Fruit fly (Drosophila melanogaster) whole organism, wandering third instar larva: ENCODE data around the gene mkg-p.
A peak's percentile ranks its signal among the peaks of the same experiment; 100 is the strongest.

Source experiments
- CG32264 ChIP-seq: fragments of 200-800 bp; sonication (Bioruptor generic); optimal IDR thresholded peaks from 2 replicates; lab custom pipeline; 2016; ENCODE audit warnings: missing biosample characterization, missing genetic modification characterization
- CG9705 ChIP-seq: fragments of 200-800 bp; sonication (Bioruptor generic); optimal IDR thresholded peaks from 2 replicates; lab custom pipeline; 2018; ENCODE audit warnings: missing biosample characterization, mild to moderate bottlenecking, missing genetic modification characterization
- Dfd ChIP-seq: fragments of >200 bp; optimal IDR thresholded peaks from 2 replicates; lab custom pipeline; 2017; ENCODE audit warnings: missing biosample characterization, missing genetic modification characterization
- Dif ChIP-seq: fragments of 200-275, 200-300 bp; sonication (Bioruptor generic); optimal IDR thresholded peaks from 2 replicates; lab custom pipeline; 2018; ENCODE audit warnings: missing biosample characterization, missing genetic modification characterization; ENCODE audit not compliant: partially characterized antibody
- HLH106 ChIP-seq: fragments of 200-800 bp; optimal IDR thresholded peaks from 3 replicates; lab custom pipeline; 2019; ENCODE audit warnings: missing biosample characterization, mild to moderate bottlenecking, missing genetic modification characterization, moderate library complexity
- Hnf4 ChIP-seq: fragments of 200-800 bp; sonication (Bioruptor generic); optimal IDR thresholded peaks from 2 replicates; lab custom pipeline; 2016; ENCODE audit warnings: missing biosample characterization, mild to moderate bottlenecking, missing genetic modification characterization
- Hr78 ChIP-seq: fragments of >200 bp; optimal IDR thresholded peaks from 2 replicates; lab custom pipeline; 2017; ENCODE audit warnings: missing biosample characterization, missing genetic modification characterization
- Hr83 ChIP-seq: fragments of 200-300 bp; sonication (Bioruptor generic); optimal IDR thresholded peaks from 2 replicates; lab custom pipeline; 2016; ENCODE audit warnings: missing biosample characterization, mild to moderate bottlenecking, missing genetic modification characterization, moderate library complexity; ENCODE audit not compliant: poor library complexity, severe bottlenecking
- Jra ChIP-seq: sonication (Bioruptor generic); optimal IDR thresholded peaks from 2 replicates; lab custom pipeline; 2016; ENCODE audit warnings: missing biosample characterization, missing genetic modification characterization
- Mio ChIP-seq: sonication (Bioruptor generic); optimal IDR thresholded peaks from 2 replicates; lab custom pipeline; 2016; ENCODE audit warnings: missing biosample characterization, missing genetic modification characterization
- Myc ChIP-seq: fragments of >200 bp; optimal IDR thresholded peaks from 2 replicates; lab custom pipeline; 2017
- N ChIP-seq: fragments of >200 bp; optimal IDR thresholded peaks from 2 replicates; lab custom pipeline; 2018; ENCODE audit warnings: missing biosample characterization, missing external identifiers, missing genetic modification characterization
- OdsH ChIP-seq: fragments of 200-800 bp; sonication (Bioruptor generic); optimal IDR thresholded peaks from 2 replicates; lab custom pipeline; 2016; ENCODE audit warnings: missing biosample characterization, mild to moderate bottlenecking, missing genetic modification characterization
- Rel ChIP-seq, 2 experiments: fragments of 200-800 bp; sonication (Bioruptor generic) in 1 of 2; optimal IDR thresholded peaks; 2 replicates in 1 of 2; 3 replicates in 1 of 2; lab custom pipeline; 2016 to 2019; ENCODE audit warnings: mild to moderate bottlenecking in 2 of 2, missing biosample characterization in 2 of 2, missing genetic modification characterization in 2 of 2, moderate library complexity in 1 of 2
- Sp1 ChIP-seq: fragments of 200-800 bp; sonication (Bioruptor generic); optimal IDR thresholded peaks from 3 replicates; lab custom pipeline; 2019; ENCODE audit warnings: missing biosample characterization, mild to moderate bottlenecking, missing genetic modification characterization, moderate library complexity
- Vsx2 ChIP-seq: fragments of 200-300, 225-300 bp; sonication (Bioruptor generic); optimal IDR thresholded peaks from 2 replicates; lab custom pipeline; 2018; ENCODE audit warnings: missing biosample characterization, missing genetic modification characterization; ENCODE audit not compliant: partially characterized antibody
- br ChIP-seq: fragments of 200-800 bp; sonication (Bioruptor generic); optimal IDR thresholded peaks from 2 replicates; lab custom pipeline; 2016; ENCODE audit warnings: missing biosample characterization, missing genetic modification characterization
- brk ChIP-seq: fragments of 200-800 bp; sonication (Bioruptor generic); optimal IDR thresholded peaks from 2 replicates; lab custom pipeline; 2016; ENCODE audit warnings: missing biosample characterization, mild to moderate bottlenecking, missing genetic modification characterization
- dl ChIP-seq, 2 experiments: fragments of 175-275, 200-275 bp in 1 of 2; fragments of 200-275 bp in 1 of 2; sonication (Bioruptor generic); optimal IDR thresholded peaks; lab custom pipeline; 2018; ENCODE audit warnings: mild to moderate bottlenecking in 2 of 2, missing biosample characterization in 2 of 2, missing genetic modification characterization in 2 of 2, moderate library complexity in 2 of 2; ENCODE audit not compliant: partially characterized antibody in 2 of 2, insufficient read depth in 1 of 2
- dmrt93B ChIP-seq: fragments of 200-800 bp; sonication (Bioruptor generic); optimal IDR thresholded peaks from 2 replicates; lab custom pipeline; 2018; ENCODE audit warnings: missing biosample characterization, mild to moderate bottlenecking, missing genetic modification characterization
- dsf ChIP-seq: sonication (Bioruptor generic); optimal IDR thresholded peaks from 2 replicates; lab custom pipeline; 2016; ENCODE audit warnings: missing biosample characterization, missing genetic modification characterization, borderline replicate concordance
- foxo ChIP-seq, 2 experiments: fragments of 200-800 bp; sonication (Bioruptor generic); optimal IDR thresholded peaks; 2 replicates in 1 of 2; 3 replicates in 1 of 2; lab custom pipeline; 2016 to 2017; ENCODE audit warnings: missing biosample characterization in 2 of 2, missing genetic modification characterization in 2 of 2
- fru ChIP-seq: fragments of 200-800 bp; sonication (Bioruptor generic); optimal IDR thresholded peaks from 3 replicates; lab custom pipeline; 2016; ENCODE audit warnings: missing biosample characterization, mild to moderate bottlenecking, missing genetic modification characterization
- h ChIP-seq: fragments of 200-800 bp; sonication (Bioruptor generic); optimal IDR thresholded peaks from 3 replicates; lab custom pipeline; 2016; ENCODE audit warnings: missing biosample characterization, mild to moderate bottlenecking, missing genetic modification characterization
- jim ChIP-seq: fragments of 175-275, 200-325 bp; sonication (Bioruptor generic); optimal IDR thresholded peaks from 2 replicates; lab custom pipeline; 2016; ENCODE audit warnings: missing biosample characterization, mild to moderate bottlenecking, missing genetic modification characterization
- pan ChIP-seq: fragments of >200 bp; optimal IDR thresholded peaks from 2 replicates; lab custom pipeline; 2017
- psq ChIP-seq: fragments of 200-800 bp; sonication (Bioruptor generic); optimal IDR thresholded peaks from 3 replicates; lab custom pipeline; 2017; ENCODE audit warnings: missing biosample characterization, mild to moderate bottlenecking, missing genetic modification characterization, moderate library complexity
- rgr ChIP-seq: fragments of 200-800 bp; sonication (Bioruptor generic); optimal IDR thresholded peaks from 3 replicates; lab custom pipeline; 2016; ENCODE audit warnings: missing biosample characterization, mild to moderate bottlenecking, missing genetic modification characterization
- sage ChIP-seq: fragments of 200-800 bp; sonication (Bioruptor generic); optimal IDR thresholded peaks from 2 replicates; lab custom pipeline; 2016; ENCODE audit warnings: missing biosample characterization, mild to moderate bottlenecking, missing genetic modification characterization
- sv ChIP-seq: fragments of 200-800 bp; sonication (Bioruptor generic); optimal IDR thresholded peaks from 3 replicates; lab custom pipeline; 2016; ENCODE audit warnings: missing biosample characterization, missing genetic modification characterization
- tai ChIP-seq: sonication (Bioruptor generic); optimal IDR thresholded peaks from 2 replicates; lab custom pipeline; 2016; ENCODE audit warnings: missing biosample characterization, missing genetic modification characterization
- woc ChIP-seq: sonication (Bioruptor generic); optimal IDR thresholded peaks from 2 replicates; lab custom pipeline; 2016; ENCODE audit warnings: missing biosample characterization, mild to moderate bottlenecking, missing genetic modification characterization

The mkg-p gene

DNA sequence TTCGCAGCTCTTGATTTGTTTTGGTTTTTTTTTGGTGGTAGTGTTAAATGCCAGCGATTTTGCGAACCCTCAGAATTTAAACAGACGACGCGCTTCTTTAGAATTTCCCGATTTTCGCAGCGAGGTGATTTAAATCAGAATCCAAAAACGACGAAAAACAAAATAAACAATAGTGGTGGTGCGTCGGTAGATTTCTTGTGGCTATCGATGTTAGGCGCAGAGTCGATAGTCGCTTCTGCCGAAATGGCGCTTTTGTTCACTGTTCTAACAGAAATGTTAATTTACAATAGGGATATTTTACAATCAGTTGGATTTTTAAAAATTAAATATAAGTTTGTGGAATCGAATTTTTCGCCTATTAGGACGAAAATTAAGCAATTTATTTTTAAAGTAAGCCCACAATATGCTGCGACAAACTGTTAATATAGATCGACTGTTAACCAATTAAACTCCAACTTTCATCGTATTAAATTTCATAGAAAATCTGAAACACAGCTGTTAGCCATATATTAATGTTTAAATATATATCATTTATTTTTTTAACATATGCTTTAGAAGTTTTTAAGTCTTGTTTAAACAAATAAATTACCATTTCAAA is 44.2 kb upstream of the mkg-p start, which contains the start of gene CG6983:
Gene CG6983, minus strand, starts transcription at position 176 of the 598 bp plus-strand sequence.
- TF ChIP-seq dmrt93B = no peak
- TF ChIP-seq Dif (GFP tag; lab: Kevin White, UChicago) = no peak
- no peak for TF ChIP-seq Jra
- TF ChIP-seq Hr83 (GFP tag; lab: Kevin White, UChicago) = peak; percentile 12
- TF ChIP-seq fru (GFP tag; lab: Kevin White, UChicago) = no peak
- TF ChIP-seq jim (GFP tag; lab: Kevin White, UChicago) = peak; percentile 19
- TF ChIP-seq Mio (GFP tag; lab: Kevin White, UChicago) = no peak
- no peak for TF ChIP-seq OdsH (GFP tag; lab: Kevin White, UChicago)
- no peak for TF ChIP-seq sv
- TF ChIP-seq Hr78 (GFP tag; lab: Kevin White, UChicago) = no peak
- no peak for TF ChIP-seq sage
- peak; percentile 4 for TF ChIP-seq h
- no peak for TF ChIP-seq woc (GFP tag; lab: Kevin White, UChicago)
- TF ChIP-seq Myc (lab: Kevin White, UChicago) = no peak
- TF ChIP-seq dl (GFP tag; optimal IDR thresholded peaks at IDR 0.05; lab: Kevin White, UChicago; ENCODE audit: insufficient read depth in 1 of 2, partially characterized antibody in 2 of 2) = no peak
- no peak for TF ChIP-seq Hnf4 (GFP tag; lab: Kevin White, UChicago)

DNA sequence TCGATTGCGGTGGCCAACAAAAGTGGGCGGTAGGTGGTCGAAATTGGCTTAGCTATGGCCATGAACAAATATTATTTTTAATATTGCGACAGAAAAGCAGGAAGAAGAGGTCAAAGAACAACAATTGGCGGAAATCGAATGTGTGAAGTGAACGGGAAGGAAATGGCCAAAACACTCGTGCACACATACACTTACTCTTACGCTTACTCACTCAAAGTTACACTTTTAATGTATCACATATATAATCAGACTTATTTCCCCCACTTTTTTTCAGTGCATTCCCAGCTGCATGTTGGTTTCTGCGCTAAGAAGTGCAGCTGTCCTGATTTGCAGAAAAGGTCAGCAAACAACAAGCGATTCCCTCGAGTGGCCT is 43.4 kb upstream of the mkg-p start:
- TF ChIP-seq CG32264 (GFP tag; lab: Kevin White, UChicago) (no peak), psq (GFP tag; lab: Kevin White, UChicago) (peak; percentile 0), rgr (GFP tag; lab: Kevin White, UChicago) (peak; percentile 25), br (GFP tag; lab: Kevin White, UChicago) (peak; percentile 46), Rel (GFP tag; optimal IDR thresholded peaks at IDR 0.05; lab: Kevin White, UChicago) (no peak), Rel (tag; optimal IDR thresholded peaks at IDR 0.05; lab: Kevin White, UChicago) (no peak), OdsH (GFP tag; lab: Kevin White, UChicago) (peak; percentile 21), jim (GFP tag; lab: Kevin White, UChicago) (no peak), HLH106 (tag; lab: Kevin White, UChicago) (no peak), CG9705 (no peak), dsf (GFP tag; lab: Kevin White, UChicago) (no peak), foxo (GFP tag; optimal IDR thresholded peaks at IDR 0.05; lab: Kevin White, UChicago) (peak in 1 of 2 experiments; percentile 65), pan (lab: Kevin White, UChicago) (no peak), fru (GFP tag; lab: Kevin White, UChicago) (peak; percentile 59), N (GFP tag; lab: Kevin White, UChicago) (no peak), h (peak; percentile 58), Hr83 (GFP tag; lab: Kevin White, UChicago) (no peak), Mio (GFP tag; lab: Kevin White, UChicago) (no peak)

DNA sequence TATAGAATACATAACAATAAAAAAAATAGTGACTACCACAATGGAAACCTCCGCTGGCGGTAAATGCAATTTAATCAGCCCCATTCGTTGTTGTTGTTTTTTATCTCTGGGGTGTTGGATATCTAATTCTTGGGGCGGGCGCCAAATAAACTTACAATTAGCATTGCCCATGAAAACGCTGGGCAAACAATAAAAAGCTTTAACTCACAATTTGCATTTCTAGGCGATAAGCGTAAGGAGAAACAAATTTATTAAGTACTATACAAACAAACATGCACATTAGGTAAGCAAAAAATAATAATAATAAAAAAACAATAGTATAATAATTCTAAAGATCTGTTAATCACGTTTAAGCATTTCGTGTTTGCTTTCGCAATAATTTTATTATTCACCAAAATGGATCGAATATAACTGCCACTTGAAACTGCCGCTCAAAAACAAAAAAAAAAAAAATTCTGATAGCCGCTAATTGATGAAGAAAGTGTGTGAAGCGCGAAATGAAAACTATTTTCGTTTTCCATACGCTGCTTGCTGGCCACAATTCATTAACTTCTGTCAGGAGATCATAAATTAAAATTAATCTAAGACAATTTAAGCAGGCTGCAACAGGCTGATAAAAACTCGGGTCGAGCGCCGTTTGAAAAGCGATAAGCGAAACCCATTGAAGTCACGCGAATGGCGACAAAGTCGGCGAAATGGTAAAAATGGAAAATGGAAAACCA is 42.9 kb upstream of the mkg-p start:
- TF ChIP-seq sage (no peak), Vsx2 (GFP tag; lab: Kevin White, UChicago) (no peak), h (no peak), CG9705 (no peak), jim (GFP tag; lab: Kevin White, UChicago) (no peak), HLH106 (tag; lab: Kevin White, UChicago) (no peak), tai (no peak), CG32264 (GFP tag; lab: Kevin White, UChicago) (no peak), psq (GFP tag; lab: Kevin White, UChicago) (no peak), sv (no peak), Hr83 (GFP tag; lab: Kevin White, UChicago) (no peak), OdsH (GFP tag; lab: Kevin White, UChicago) (no peak), Dfd (GFP tag; lab: Kevin White, UChicago) (no peak), brk (no peak), dmrt93B (no peak), fru (GFP tag; lab: Kevin White, UChicago) (no peak), Sp1 (GFP tag; lab: Kevin White, UChicago) (no peak), Hr78 (GFP tag; lab: Kevin White, UChicago) (no peak)
